Worm (Caenorhabditis elegans) whole organism, L1 larva: ENCODE results near the gene srh-283.

Source experiments
- F16B12.6 ChIP-seq: fragments of 150-350 bp; optimal IDR thresholded peaks from 2 replicates; lab custom pipeline; 2014; ENCODE audit warnings: missing biosample characterization, missing genetic modification characterization
- aha-1 ChIP-seq: fragments of 150-350 bp; optimal IDR thresholded peaks from 2 replicates; lab custom pipeline; 2014; ENCODE audit warnings: missing biosample characterization, missing genetic modification characterization
- alr-1 ChIP-seq: fragments of 200-800 bp; sonication (Bioruptor generic); optimal IDR thresholded peaks from 2 replicates; lab custom pipeline; 2018; ENCODE audit warnings: borderline replicate concordance, mild to moderate bottlenecking, missing genetic modification characterization, missing compliant biosample characterization
- ama-1 ChIP-seq: fragments of 150-350 bp; optimal IDR thresholded peaks from 2 replicates; lab custom pipeline; 2014
- blmp-1 ChIP-seq: fragments of 150-350 bp; optimal IDR thresholded peaks from 2 replicates; lab custom pipeline; 2014; ENCODE audit warnings: missing biosample characterization, missing genetic modification characterization
- ceh-63 ChIP-seq: fragments of 200-800 bp; sonication (Bioruptor generic); optimal IDR thresholded peaks from 2 replicates; lab custom pipeline; 2018; ENCODE audit warnings: mild to moderate bottlenecking, missing genetic modification characterization, missing compliant biosample characterization
- ceh-8 ChIP-seq: fragments of 200-800 bp; sonication (Bioruptor generic); optimal IDR thresholded peaks from 2 replicates; lab custom pipeline; 2018; ENCODE audit warnings: mild to moderate bottlenecking, missing genetic modification characterization, moderate library complexity, missing compliant biosample characterization
- ceh-82 ChIP-seq, 3 experiments: fragments of 150-350 bp in 1 of 3; sonication (generic microtip) in 2 of 3; optimal IDR thresholded peaks; 2 replicates each; lab custom pipeline; 2014 to 2017; ENCODE audit warnings: missing biosample characterization in 3 of 3, missing genetic modification characterization in 3 of 3
- ces-1 ChIP-seq: fragments of 150-350 bp; optimal IDR thresholded peaks from 2 replicates; lab custom pipeline; 2014; ENCODE audit warnings: missing biosample characterization, missing genetic modification reagents, missing genetic modification characterization
- dpl-1 ChIP-seq, 3 experiments: fragments of 150-350 bp in 2 of 3; sonication (generic microtip) in 1 of 3; optimal IDR thresholded peaks; 2 replicates each; lab custom pipeline; 2014 to 2017; ENCODE audit warnings: missing biosample characterization in 3 of 3, missing genetic modification characterization in 3 of 3, missing genetic modification reagents in 3 of 3
- efl-1 ChIP-seq, 4 experiments: fragments of 150-350 bp; optimal IDR thresholded peaks in 3 of 4; peaks in 1 of 4; 1 replicate in 1 of 4; 2 replicates in 3 of 4; lab custom pipeline; 2014; ENCODE audit warnings: missing biosample characterization in 2 of 4, missing genetic modification characterization in 2 of 4, missing genetic modification reagents in 2 of 4
- egl-27 ChIP-seq, 2 experiments: fragments of 150-350 bp in 1 of 2; sonication (generic microtip); optimal IDR thresholded peaks; 3 replicates each; lab custom pipeline; 2017 to 2018; ENCODE audit warnings: missing biosample characterization in 2 of 2, missing genetic modification characterization in 2 of 2, missing genetic modification reagents in 2 of 2
- elt-2 ChIP-seq: sonication (generic microtip); optimal IDR thresholded peaks from 2 replicates; lab custom pipeline; 2016; ENCODE audit warnings: missing genetic modification characterization, mild to moderate bottlenecking, inconsistent platforms, missing compliant biosample characterization, missing genetic modification reagents
- elt-3 ChIP-seq, 6 experiments: fragments of 150-350 bp in 1 of 6; sonication (generic microtip); optimal IDR thresholded peaks; 2 replicates each; lab custom pipeline; 2017 to 2018; ENCODE audit warnings: missing biosample characterization in 6 of 6, missing genetic modification characterization in 6 of 6, inconsistent platforms in 1 of 6
- ets-5 ChIP-seq: fragments of 200-800 bp; sonication (Bioruptor generic); IDR thresholded peaks from 2 replicates; pipeline ENCODE4 v1.3.6; 2022; ENCODE audit warnings: missing genetic modification characterization, missing compliant biosample characterization
- fkh-10 ChIP-seq: sonication (generic microtip); optimal IDR thresholded peaks from 2 replicates; lab custom pipeline; 2017; ENCODE audit warnings: missing biosample characterization, missing genetic modification reagents, missing genetic modification characterization
- grh-1 ChIP-seq: fragments of 200-800 bp; sonication (Bioruptor generic); IDR thresholded peaks from 2 replicates; pipeline ENCODE4 v1.3.6; 2022; ENCODE audit warnings: missing genetic modification reagents, missing genetic modification characterization, missing compliant biosample characterization
- hlh-17 ChIP-seq: fragments of 200-800 bp; sonication (Bioruptor generic); optimal IDR thresholded peaks from 2 replicates; lab custom pipeline; 2018; ENCODE audit warnings: missing genetic modification characterization, mild to moderate bottlenecking, missing compliant biosample characterization, moderate library complexity, borderline replicate concordance
- hlh-4 ChIP-seq: sonication (generic microtip); optimal IDR thresholded peaks from 2 replicates; lab custom pipeline; 2016; ENCODE audit warnings: mild to moderate bottlenecking, missing genetic modification characterization, missing compliant biosample characterization
- hpl-2 ChIP-seq: fragments of 150-350 bp; optimal IDR thresholded peaks from 2 replicates; lab custom pipeline; 2014; ENCODE audit warnings: missing biosample characterization, missing genetic modification reagents, missing genetic modification characterization
- isw-1 ChIP-seq: fragments of 200-800 bp; sonication (Bioruptor generic); IDR thresholded peaks from 2 replicates; pipeline ENCODE4 v1.3.6; 2022; ENCODE audit warnings: missing genetic modification characterization, missing compliant biosample characterization
- jun-1 ChIP-seq: fragments of 150-350 bp; optimal IDR thresholded peaks from 2 replicates; lab custom pipeline; 2014; ENCODE audit warnings: missing biosample characterization, missing genetic modification reagents, missing genetic modification characterization
- lin-35 ChIP-seq, 2 experiments: fragments of 150-350 bp; optimal IDR thresholded peaks; 2 replicates each; lab custom pipeline; 2014; ENCODE audit warnings: missing biosample characterization in 2 of 2, missing genetic modification characterization in 2 of 2, missing genetic modification reagents in 2 of 2
- lin-39 ChIP-seq: fragments of 150-350 bp; optimal IDR thresholded peaks from 2 replicates; lab custom pipeline; 2014; ENCODE audit warnings: missing biosample characterization, missing genetic modification reagents, missing genetic modification characterization
- lsy-2 ChIP-seq, 2 experiments: fragments of 150-350 bp; optimal IDR thresholded peaks; 2 replicates each; lab custom pipeline; 2014; ENCODE audit warnings: missing biosample characterization in 2 of 2, missing genetic modification characterization in 2 of 2
- mep-1 ChIP-seq: fragments of 150-350 bp; optimal IDR thresholded peaks from 2 replicates; lab custom pipeline; 2014; ENCODE audit warnings: missing biosample characterization, missing genetic modification characterization
- nhr-12 ChIP-seq: sonication (generic microtip); optimal IDR thresholded peaks from 2 replicates; lab custom pipeline; 2017; ENCODE audit warnings: missing biosample characterization, missing genetic modification characterization
- nhr-77 ChIP-seq: fragments of 150-350 bp; optimal IDR thresholded peaks from 2 replicates; lab custom pipeline; 2014; ENCODE audit warnings: missing biosample characterization, missing genetic modification characterization
- nhr-90 ChIP-seq: sonication (generic microtip); optimal IDR thresholded peaks from 2 replicates; lab custom pipeline; 2016; ENCODE audit warnings: mild to moderate bottlenecking, missing genetic modification characterization, missing compliant biosample characterization; ENCODE audit not compliant: poor library complexity
- pax-3 ChIP-seq: fragments of 200-800 bp; sonication (Bioruptor generic); optimal IDR thresholded peaks from 2 replicates; lab custom pipeline; 2018; ENCODE audit warnings: mild to moderate bottlenecking, missing genetic modification characterization, moderate library complexity, missing compliant biosample characterization
- snpc-4 ChIP-seq: fragments of 150-350 bp; optimal IDR thresholded peaks from 2 replicates; lab custom pipeline; 2014; ENCODE audit warnings: missing biosample characterization, missing genetic modification characterization
- snu-23 ChIP-seq: sonication (generic microtip); optimal IDR thresholded peaks from 2 replicates; lab custom pipeline; 2016; ENCODE audit warnings: missing genetic modification characterization, missing compliant biosample characterization
- sptf-1 ChIP-seq: fragments of 150-350 bp; optimal IDR thresholded peaks from 2 replicates; lab custom pipeline; 2014; ENCODE audit warnings: missing biosample characterization, missing genetic modification characterization
- unc-86 ChIP-seq: sonication (generic microtip); optimal IDR thresholded peaks from 2 replicates; lab custom pipeline; 2016; ENCODE audit warnings: missing genetic modification characterization, missing compliant biosample characterization
- xbp-1 ChIP-seq: sonication (generic microtip); optimal IDR thresholded peaks from 2 replicates; lab custom pipeline; 2016; ENCODE audit warnings: missing genetic modification characterization, missing compliant biosample characterization
- zip-4 ChIP-seq: fragments of 200-800 bp; sonication (Bioruptor generic); optimal IDR thresholded peaks from 2 replicates; lab custom pipeline; 2018; ENCODE audit warnings: mild to moderate bottlenecking, missing genetic modification characterization, moderate library complexity, missing compliant biosample characterization
- ztf-4 ChIP-seq: fragments of 150-350 bp; optimal IDR thresholded peaks from 2 replicates; lab custom pipeline; 2014; ENCODE audit warnings: missing biosample characterization, missing genetic modification characterization

The srh-283 gene

DNA sequence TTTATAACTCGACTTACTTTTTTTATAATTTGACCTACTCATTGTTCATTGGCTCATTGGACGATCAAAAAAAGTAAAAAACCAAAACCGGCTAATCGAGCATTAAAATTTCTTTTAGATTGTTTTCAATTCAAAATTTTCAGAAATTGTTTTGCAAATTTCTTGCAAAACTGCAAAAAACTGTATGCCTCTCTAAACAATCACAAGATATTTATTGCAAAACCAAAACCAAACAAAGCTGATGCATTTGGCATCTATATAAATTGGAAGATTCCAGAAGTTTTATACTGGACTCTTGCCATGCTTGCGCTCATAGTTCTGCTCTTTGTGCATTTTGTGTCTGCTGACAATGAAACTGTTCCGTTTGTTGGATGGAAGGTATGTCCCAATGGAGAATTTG is 12.5 kb downstream of the srh-283 start, which contains the start of gene C47A10.12:
C47A10.12 (plus strand) TSS at position 301 of the 400 bp plus-strand sequence.
- no peak for TF ChIP-seq snu-23
- TF ChIP-seq nhr-90: no peak
- TF ChIP-seq ceh-82 (tag; optimal IDR thresholded peaks at IDR 0.05; lab: Kevin White, UChicago): no peak
- no peak for TF ChIP-seq ceh-63 (GFP tag; lab: Kevin White, UChicago)
- TF ChIP-seq jun-1 (tag; lab: Kevin White, UChicago): no peak
- no peak for TF ChIP-seq mep-1
- no peak for TF ChIP-seq elt-3 (tag; optimal IDR thresholded peaks at IDR 0.05; lab: Kevin White, UChicago)
- TF ChIP-seq hlh-4 (tag; lab: Kevin White, UChicago): no peak
- TF ChIP-seq F16B12.6 (tag; lab: Kevin White, UChicago): no peak
- no peak for TF ChIP-seq alr-1
- TF ChIP-seq aha-1 (tag; lab: Kevin White, UChicago): no peak
- TF ChIP-seq lsy-2 (tag; optimal IDR thresholded peaks at IDR 0.05; lab: Kevin White, UChicago): no peak
- no peak for TF ChIP-seq sptf-1 (tag; lab: Kevin White, UChicago)
- TF ChIP-seq unc-86 (tag; lab: Kevin White, UChicago): no peak
- TF ChIP-seq snpc-4 (tag; lab: Kevin White, UChicago): no peak
- no peak for TF ChIP-seq ces-1

DNA sequence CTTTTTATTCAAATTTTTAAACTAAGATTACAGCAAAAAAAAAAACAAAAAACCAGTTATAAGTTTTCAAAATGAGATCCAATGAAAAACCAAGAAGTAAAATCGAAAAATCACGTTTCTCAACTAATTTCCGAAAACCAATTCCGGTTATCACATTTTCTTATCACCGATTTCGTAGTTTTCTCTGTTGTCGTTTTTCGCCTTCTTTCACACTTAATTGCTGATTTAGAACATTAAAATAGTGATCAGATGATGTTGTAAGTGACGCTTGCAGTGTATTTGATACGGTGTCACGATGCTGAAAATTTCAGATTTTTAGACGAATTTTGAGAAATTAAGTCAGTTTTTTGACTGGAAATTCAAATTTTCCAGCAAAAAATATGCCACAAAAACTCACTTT is 15.1 kb downstream of the srh-283 start:
- TF ChIP-seq lin-35 (GFP tag; optimal IDR thresholded peaks at IDR 0.05; lab: Kevin White, UChicago) (peak in 1 of 2 experiments; percentile 25), unc-86 (tag; lab: Kevin White, UChicago) (no peak), efl-1 (optimal IDR thresholded peaks at IDR 0.05; lab: Kevin White, UChicago) (no peak), efl-1 (GFP tag; optimal IDR thresholded peaks at IDR 0.05 in 1 of 2; lab: Kevin White, UChicago) (peak in 1 of 2 experiments; percentile 11), lin-39 (tag; lab: Kevin White, UChicago) (no peak), grh-1 (no peak), ceh-8 (GFP tag; lab: Kevin White, UChicago) (no peak), isw-1 (no peak), blmp-1 (peak; percentile 40), nhr-77 (tag; lab: Kevin White, UChicago) (no peak), ets-5 (GFP tag; lab: Robert Waterston, UW) (no peak), elt-3 (tag; optimal IDR thresholded peaks at IDR 0.05; lab: Kevin White, UChicago) (no peak), elt-2 (tag; lab: Kevin White, UChicago) (peak; percentile 17), dpl-1 (GFP tag; optimal IDR thresholded peaks at IDR 0.05; lab: Kevin White, UChicago) (no peak), ztf-4 (tag; lab: Kevin White, UChicago) (no peak), nhr-12 (tag; lab: Kevin White, UChicago) (no peak)

DNA sequence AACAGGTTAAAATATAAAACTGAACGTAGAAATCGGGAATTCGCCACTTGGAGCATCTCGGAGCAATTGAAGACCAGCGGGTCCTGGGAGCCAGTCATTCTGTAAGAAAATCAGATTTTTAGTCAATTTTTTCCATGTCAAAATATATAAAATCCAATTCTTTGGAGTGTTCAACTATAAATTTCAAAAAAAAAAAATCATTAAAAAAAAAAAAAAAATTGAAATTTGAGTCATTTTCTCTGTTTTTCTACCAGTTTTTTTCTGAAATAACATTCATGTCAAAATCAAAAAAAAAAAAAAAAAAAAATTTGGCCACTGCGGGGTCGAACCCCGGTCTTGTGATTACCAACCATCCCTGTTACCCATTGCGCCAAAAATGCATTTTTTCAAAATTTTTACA is 18.4 kb downstream of the srh-283 start, which contains the start of gene srab-12:
srab-12 (minus strand) TSS at position 101 of the 400 bp plus-strand sequence.
- no peak for TF ChIP-seq hpl-2 (GFP tag; lab: Kevin White, UChicago)
- no peak for TF ChIP-seq F16B12.6 (tag; lab: Kevin White, UChicago)
- no peak for TF ChIP-seq zip-4 (GFP tag; lab: Kevin White, UChicago)
- TF ChIP-seq hlh-17 (GFP tag; lab: Kevin White, UChicago): no peak
- TF ChIP-seq sptf-1 (tag; lab: Kevin White, UChicago): no peak
- no peak for TF ChIP-seq xbp-1 (tag; lab: Kevin White, UChicago)
- TF ChIP-seq ceh-82 (tag; optimal IDR thresholded peaks at IDR 0.05; lab: Kevin White, UChicago): no peak
- TF ChIP-seq fkh-10 (GFP tag; lab: Kevin White, UChicago): no peak
- no peak for TF ChIP-seq egl-27 (tag; optimal IDR thresholded peaks at IDR 0.05; lab: Kevin White, UChicago)
- no peak for TF ChIP-seq pax-3 (tag; lab: Kevin White, UChicago)
- TF ChIP-seq ama-1: no peak
